Worm (Caenorhabditis elegans) whole organism, early embryonic: ENCODE results near the gene clec-20.

Experiments used
- B0310.2 ChIP-seq: sonication (generic microtip); optimal IDR thresholded peaks from 2 replicates; lab custom pipeline; 2016; ENCODE audit warnings: mild to moderate bottlenecking, missing genetic modification characterization, missing compliant biosample characterization
- F13C5.2 ChIP-seq: sonication (generic microtip); optimal IDR thresholded peaks from 2 replicates; lab custom pipeline; 2017; ENCODE audit warnings: mild to moderate bottlenecking, missing genetic modification characterization, inconsistent platforms, missing compliant biosample characterization
- aly-1 ChIP-seq: sonication (generic microtip); optimal IDR thresholded peaks from 2 replicates; lab custom pipeline; 2016; ENCODE audit warnings: missing genetic modification characterization, missing compliant biosample characterization
- ama-1 ChIP-seq: fragments of 150-350 bp; optimal IDR thresholded peaks from 2 replicates; lab custom pipeline; 2014
- ceh-13 ChIP-seq: fragments of 200-800 bp; sonication (Bioruptor generic); optimal IDR thresholded peaks from 2 replicates; lab custom pipeline; 2018; ENCODE audit warnings: mild to moderate bottlenecking, missing genetic modification characterization, missing compliant biosample characterization
- ceh-36 ChIP-seq: sonication (generic microtip); optimal IDR thresholded peaks from 2 replicates; lab custom pipeline; 2016; ENCODE audit warnings: missing genetic modification characterization, inconsistent platforms, missing compliant biosample characterization
- ets-7 ChIP-seq: sonication (generic microtip); optimal IDR thresholded peaks from 2 replicates; lab custom pipeline; 2016; ENCODE audit warnings: missing genotype, missing genetic modification characterization, missing compliant biosample characterization
- flt-1 ChIP-seq: fragments of 200-800 bp; sonication (Bioruptor generic); IDR thresholded peaks from 2 replicates; pipeline ENCODE4 v1.3.6; 2022; ENCODE audit warnings: missing genetic modification characterization, missing compliant biosample characterization
- hmbx-1 ChIP-seq: sonication (generic microtip); optimal IDR thresholded peaks from 2 replicates; lab custom pipeline; 2016; ENCODE audit warnings: mild to moderate bottlenecking, missing genetic modification characterization, missing compliant biosample characterization
- hmg-4 ChIP-seq: fragments of 200-800 bp; sonication (Bioruptor generic); optimal IDR thresholded peaks from 2 replicates; lab custom pipeline; 2018; ENCODE audit warnings: mild to moderate bottlenecking, missing genetic modification characterization, missing compliant biosample characterization
- hnd-1 ChIP-seq: sonication (generic microtip); optimal IDR thresholded peaks from 2 replicates; lab custom pipeline; 2016; ENCODE audit warnings: missing genetic modification characterization, missing compliant biosample characterization
- pes-1 ChIP-seq: fragments of 200-800 bp; sonication (Bioruptor generic); IDR thresholded peaks from 2 replicates; pipeline ENCODE4 v1.3.6; 2022; ENCODE audit warnings: missing genetic modification reagents, missing genetic modification characterization, missing compliant biosample characterization
- scrt-1 ChIP-seq: fragments of 200-800 bp; sonication (Bioruptor generic); IDR thresholded peaks from 2 replicates; pipeline ENCODE4 v1.3.6; 2022; ENCODE audit warnings: missing genetic modification characterization, missing compliant biosample characterization
- sea-1 ChIP-seq: fragments of 200-800 bp; sonication (Bioruptor generic); conservative IDR thresholded peaks from 2 replicates; pipeline ENCODE4 v1.3.6; 2022; ENCODE audit warnings: missing genetic modification characterization, missing compliant biosample characterization
- tbx-11 ChIP-seq: fragments of 200-800 bp; sonication (Bioruptor generic); IDR thresholded peaks from 2 replicates; pipeline ENCODE4 v1.3.6; 2022; ENCODE audit warnings: missing genetic modification characterization, missing compliant biosample characterization
- tbx-37 ChIP-seq: fragments of 200-800 bp; sonication (Bioruptor generic); conservative IDR thresholded peaks from 2 replicates; pipeline ENCODE4 v1.3.6; 2022; ENCODE audit warnings: missing genetic modification reagents, missing genetic modification characterization, missing compliant biosample characterization
- tra-4 ChIP-seq: sonication (generic microtip); optimal IDR thresholded peaks from 2 replicates; lab custom pipeline; 2017; ENCODE audit warnings: missing genetic modification characterization, missing compliant biosample characterization

The clec-20 gene

ce11 chrII:1607575-1607974 is 12.5 kb upstream of the clec-20 start:
- TF ChIP-seq tbx-11 (GFP tag; lab: Robert Waterston, UW) (no peak), ama-1 (lab: Kevin White, UChicago) (no peak), flt-1 (GFP tag; lab: Robert Waterston, UW) (no peak), hmbx-1 (tag; lab: Kevin White, UChicago) (no peak), scrt-1 (GFP tag; lab: Robert Waterston, UW) (no peak), sea-1 (GFP tag; lab: Robert Waterston, UW) (no peak), ceh-36 (tag; lab: Kevin White, UChicago) (no peak)

- no peak for TF ChIP-seq sea-1 (GFP tag; lab: Robert Waterston, UW)
- TF ChIP-seq ama-1 (lab: Kevin White, UChicago), result no peak
- no peak for TF ChIP-seq flt-1 (GFP tag; lab: Robert Waterston, UW)
- TF ChIP-seq hmg-4 (GFP tag; lab: Kevin White, UChicago), result no peak
- no peak for TF ChIP-seq hmbx-1 (tag; lab: Kevin White, UChicago)
- TF ChIP-seq tra-4, result no peak
- no peak for TF ChIP-seq tbx-37 (GFP tag; lab: Robert Waterston, UW)
- TF ChIP-seq ets-7, result no peak
- no peak for TF ChIP-seq ceh-36 (tag; lab: Kevin White, UChicago)
- no peak for TF ChIP-seq B0310.2 (tag; lab: Kevin White, UChicago)
- no peak for TF ChIP-seq hnd-1
- no peak for TF ChIP-seq tbx-11 (GFP tag; lab: Robert Waterston, UW)
- TF ChIP-seq scrt-1 (GFP tag; lab: Robert Waterston, UW), result no peak
- no peak for TF ChIP-seq ceh-13 (GFP tag; lab: Kevin White, UChicago)
Measured at ce11 chrII:1606079-1606478, 11.0 kb upstream of the clec-20 start, which contains the start of gene bath-33. Gene bath-33 (minus strand): TSS chrII:1606179.

DNA sequence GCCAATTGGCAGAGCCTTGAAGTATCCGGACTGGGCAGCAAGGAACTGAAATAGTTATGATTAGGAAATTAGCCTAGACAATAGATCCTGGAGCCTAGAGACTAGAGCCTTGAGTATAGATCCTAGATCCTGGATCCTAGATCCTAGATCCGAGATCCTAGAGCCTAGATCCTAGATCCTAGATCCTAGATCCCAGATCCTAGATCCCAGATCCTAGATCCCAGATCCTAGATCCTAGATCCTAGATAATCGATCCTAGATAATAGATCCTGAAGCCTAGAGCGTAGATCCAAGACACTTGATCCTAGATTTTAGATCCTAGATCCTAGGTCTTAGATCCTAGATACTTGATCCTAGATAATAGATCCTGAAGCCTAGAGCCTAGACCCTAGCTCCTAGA is 10.0 kb upstream of the clec-20 start:
- no peak for TF ChIP-seq F13C5.2 (tag; lab: Kevin White, UChicago)
- no peak for TF ChIP-seq ceh-13 (GFP tag; lab: Kevin White, UChicago)
- no peak for TF ChIP-seq ets-7
- TF ChIP-seq ceh-36 (tag; lab: Kevin White, UChicago), result no peak
- no peak for TF ChIP-seq hmg-4 (GFP tag; lab: Kevin White, UChicago)
- TF ChIP-seq tra-4, result no peak
- TF ChIP-seq flt-1 (GFP tag; lab: Robert Waterston, UW), result no peak
- TF ChIP-seq ama-1 (lab: Kevin White, UChicago), result no peak
- no peak for TF ChIP-seq aly-1
- TF ChIP-seq scrt-1 (GFP tag; lab: Robert Waterston, UW), result no peak
- no peak for TF ChIP-seq hmbx-1 (tag; lab: Kevin White, UChicago)
- no peak for TF ChIP-seq tbx-11 (GFP tag; lab: Robert Waterston, UW)
- no peak for TF ChIP-seq tbx-37 (GFP tag; lab: Robert Waterston, UW)

DNA sequence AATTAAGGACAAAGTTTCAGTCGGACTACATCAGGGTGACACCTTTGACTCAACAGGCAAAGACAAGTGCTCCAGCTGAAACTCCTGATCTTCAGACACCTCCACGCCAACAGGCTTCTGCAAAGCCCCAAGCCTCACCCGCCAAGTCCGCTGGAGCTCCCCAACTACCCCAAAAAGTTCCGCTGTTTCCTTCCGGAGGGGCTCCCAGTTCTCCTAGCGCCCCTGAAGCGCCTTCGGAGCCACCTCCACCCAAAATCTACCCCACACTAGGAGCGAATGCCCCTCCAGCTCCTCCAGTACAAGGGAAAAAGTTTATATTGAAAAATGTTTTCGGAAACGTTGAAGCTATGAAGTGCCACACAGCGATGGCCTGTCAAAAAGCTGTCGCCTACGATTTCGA is 8.0 kb upstream of the clec-20 start:
- TF ChIP-seq tbx-37 (GFP tag; lab: Robert Waterston, UW), result no peak
- no peak for TF ChIP-seq B0310.2 (tag; lab: Kevin White, UChicago)
- no peak for TF ChIP-seq pes-1

DNA sequence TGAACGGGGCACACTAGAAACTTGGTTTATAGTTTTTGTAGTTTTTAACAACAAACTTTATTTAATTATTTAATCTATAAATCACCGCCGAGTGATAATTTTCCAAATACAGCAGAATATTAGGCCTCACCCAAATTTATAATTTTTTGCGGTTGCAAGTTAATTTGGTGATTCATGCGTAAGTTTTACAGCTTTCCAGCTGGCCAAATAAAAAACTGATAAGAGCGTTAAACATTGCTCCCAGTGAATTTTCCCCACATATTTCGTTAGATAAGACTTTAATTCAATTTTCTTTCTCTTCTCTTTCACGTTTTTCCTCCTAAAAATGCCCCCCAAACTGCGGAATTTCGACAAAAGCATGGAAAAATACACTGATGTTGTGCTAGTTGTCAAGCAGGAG is 6.5 kb upstream of the clec-20 start, which contains the start of gene bath-47:
Gene bath-47 (plus strand): TSS at position 305 of the 400 bp plus-strand sequence.
- TF ChIP-seq hmbx-1 (tag; lab: Kevin White, UChicago), result no peak
- no peak for TF ChIP-seq ets-7
- TF ChIP-seq ama-1 (lab: Kevin White, UChicago), result no peak
- TF ChIP-seq hmg-4 (GFP tag; lab: Kevin White, UChicago), result no peak
- TF ChIP-seq F13C5.2 (tag; lab: Kevin White, UChicago), result no peak
- TF ChIP-seq tbx-11 (GFP tag; lab: Robert Waterston, UW), result no peak

DNA sequence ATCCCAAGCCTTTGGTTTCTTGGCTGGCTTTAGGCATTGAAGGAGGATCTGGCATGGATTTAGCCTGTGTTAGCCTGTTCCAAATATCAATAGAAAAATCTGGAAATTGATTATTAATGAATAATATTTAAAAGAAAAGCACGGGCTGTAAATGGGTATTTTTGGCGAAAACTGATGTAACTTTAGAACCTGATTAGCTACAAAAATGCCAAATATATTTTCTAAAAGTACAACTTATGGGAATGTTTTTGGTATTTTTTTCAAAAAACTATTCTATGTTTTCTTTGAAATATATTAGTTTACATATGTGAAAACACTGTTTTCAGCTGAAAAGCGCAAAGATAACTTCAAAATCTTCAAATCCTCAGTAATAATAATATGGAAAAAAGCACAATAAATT is 5.6 kb upstream of the clec-20 start, which contains the start of gene bath-26:
Gene bath-26 (minus strand): TSS at position 101 of the 400 bp plus-strand sequence.
- TF ChIP-seq F13C5.2 (tag; lab: Kevin White, UChicago) (no peak), tbx-37 (GFP tag; lab: Robert Waterston, UW) (no peak), tra-4 (no peak), hmg-4 (GFP tag; lab: Kevin White, UChicago) (no peak), flt-1 (GFP tag; lab: Robert Waterston, UW) (no peak), B0310.2 (tag; lab: Kevin White, UChicago) (no peak)

ce11 chrII:1597101-1598088 is 2.4 kb upstream of the clec-20 start, which contains the start of gene bath-46:
Gene bath-46 (plus strand): TSS chrII:1597906.
- no peak for TF ChIP-seq aly-1
- no peak for TF ChIP-seq flt-1 (GFP tag; lab: Robert Waterston, UW)
- TF ChIP-seq F13C5.2 (tag; lab: Kevin White, UChicago), result no peak
- TF ChIP-seq tbx-37 (GFP tag; lab: Robert Waterston, UW), result no peak
- TF ChIP-seq B0310.2 (tag; lab: Kevin White, UChicago), result no peak
- no peak for TF ChIP-seq scrt-1 (GFP tag; lab: Robert Waterston, UW)
- TF ChIP-seq ceh-13 (GFP tag; lab: Kevin White, UChicago), result no peak
- no peak for TF ChIP-seq ceh-36 (tag; lab: Kevin White, UChicago)
- no peak for TF ChIP-seq ama-1 (lab: Kevin White, UChicago)
- no peak for TF ChIP-seq pes-1
